Worm (Caenorhabditis elegans): ENCODE measurements around the gene ZC487.1.

Gene ZC487.1

DNA sequence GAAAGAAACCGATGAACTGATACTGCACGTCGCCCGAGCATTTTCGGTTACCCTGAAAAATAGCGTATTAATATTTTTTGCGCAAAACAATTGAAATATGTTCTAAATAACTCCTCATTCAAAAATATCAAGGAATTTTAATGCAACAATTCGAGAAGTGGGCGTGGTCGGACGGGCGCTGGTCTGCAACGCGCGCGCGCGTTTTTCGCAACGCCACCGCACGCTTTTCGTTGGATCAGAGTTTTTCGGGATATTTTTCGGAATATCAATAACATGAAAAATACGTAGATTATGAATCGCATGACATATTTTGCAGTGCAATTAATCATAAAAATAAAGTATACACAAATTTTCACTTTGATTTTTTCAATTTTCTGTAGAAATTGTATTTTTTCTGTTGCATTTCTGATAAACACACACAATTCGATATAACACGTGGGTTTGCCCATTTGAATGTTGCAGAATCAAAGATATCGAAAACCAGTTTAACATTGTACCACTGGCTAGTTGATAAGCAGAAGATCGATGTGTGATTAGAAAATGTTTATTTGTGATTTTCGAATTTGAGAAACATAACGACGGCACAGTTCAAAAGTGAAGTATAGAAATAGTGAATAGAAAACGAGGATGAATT, 18.2 kb upstream of the ZC487.1 start, which contains the start of gene dlst-1:
Gene dlst-1, minus strand, starts transcription at position 52 of the 634 bp plus-strand sequence.
- no peak for TF ChIP-seq unc-62 (GFP tag; optimal IDR thresholded peaks at IDR 0.05)

DNA sequence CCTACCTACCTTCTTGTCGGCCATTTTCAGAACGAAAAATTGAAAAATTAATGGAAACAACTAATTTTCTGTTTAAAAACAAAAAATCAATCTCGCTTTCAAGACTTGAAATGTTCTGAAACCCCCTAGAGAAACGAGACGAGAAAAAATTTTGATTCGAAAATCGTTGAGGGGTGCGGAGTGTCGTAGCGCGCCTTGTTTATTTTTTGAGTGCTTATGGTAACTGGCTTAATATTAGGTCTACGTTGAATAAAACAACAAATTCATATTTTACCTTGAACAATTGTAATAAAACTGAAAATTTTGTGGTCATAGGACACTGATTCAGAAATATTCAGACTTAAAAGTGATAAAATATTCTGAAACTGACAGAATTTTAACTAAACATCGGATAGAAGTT, 16.9 kb upstream of the ZC487.1 start, which contains the start of gene sna-1:
Gene sna-1, minus strand, starts transcription at position 218 of the 400 bp plus-strand sequence.
- TF ChIP-seq unc-62 (GFP tag; optimal IDR thresholded peaks at IDR 0.05): no peak

DNA sequence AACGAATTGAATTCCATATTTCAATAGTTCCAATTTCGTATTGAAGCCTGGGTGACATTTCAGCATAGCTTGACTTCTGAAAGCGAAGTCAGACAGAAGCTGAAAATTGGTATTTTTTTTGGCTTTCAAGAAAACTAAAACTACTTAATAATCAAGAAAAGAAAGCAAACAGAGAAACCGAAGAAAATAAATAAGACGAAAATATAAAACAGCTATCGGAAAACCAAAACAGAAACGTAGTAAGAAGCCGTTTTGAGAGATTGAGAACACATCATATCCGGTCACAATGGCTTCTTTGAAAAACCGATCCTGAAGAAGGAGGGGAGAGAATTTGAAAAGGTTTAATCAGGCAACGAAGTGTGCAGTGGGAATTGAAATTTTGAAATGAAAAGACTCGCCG, 9.1 kb upstream of the ZC487.1 start, which contains the start of gene srg-30:
Gene srg-30, minus strand, starts transcription at position 101 of the 400 bp plus-strand sequence.
- TF ChIP-seq unc-62 (GFP tag; optimal IDR thresholded peaks at IDR 0.05): no peak

DNA sequence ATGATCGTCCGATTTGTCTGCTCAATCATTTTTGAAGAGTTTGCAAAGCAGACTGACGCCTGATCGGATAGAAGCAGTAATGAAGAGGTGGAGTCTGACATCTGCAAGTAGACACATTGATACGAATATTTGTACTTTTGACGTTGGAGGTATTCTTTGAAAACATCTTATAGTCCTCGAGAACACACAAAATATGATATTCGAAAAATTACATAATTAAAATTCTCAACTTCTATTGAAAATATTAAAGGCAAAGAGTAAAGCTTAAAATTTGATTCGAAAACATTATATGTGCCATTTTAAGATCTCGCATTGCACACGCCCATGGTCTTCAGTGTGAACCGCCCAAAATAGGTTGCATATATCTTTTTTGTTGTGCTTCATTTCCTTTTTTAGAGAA, 4.9 kb upstream of the ZC487.1 start, which contains the start of gene ZC487.2:
Gene ZC487.2, minus strand, starts transcription at position 101 of the 400 bp plus-strand sequence.
- no peak for TF ChIP-seq unc-62 (GFP tag; optimal IDR thresholded peaks at IDR 0.05)

DNA sequence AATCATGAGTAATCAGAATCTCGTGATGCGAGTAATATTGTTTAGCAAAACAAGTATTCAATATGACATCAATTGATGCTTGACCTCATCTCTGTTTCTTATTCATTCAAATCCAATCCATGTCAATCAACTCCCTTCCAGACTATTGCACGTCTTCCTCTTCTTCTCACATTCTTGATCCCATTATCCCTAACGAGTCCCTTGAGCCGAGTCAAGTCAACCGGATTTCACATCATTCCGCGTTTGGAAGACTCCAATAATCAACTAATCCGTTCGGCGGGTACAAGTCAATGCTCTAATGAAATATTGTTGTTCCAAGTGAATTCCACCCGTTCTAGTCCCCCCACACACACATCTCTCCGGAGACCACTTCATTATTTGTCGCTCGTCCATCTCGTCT, 1.0 kb upstream of the ZC487.1 start:
- no peak for TF ChIP-seq unc-62 (GFP tag; optimal IDR thresholded peaks at IDR 0.05)

DNA sequence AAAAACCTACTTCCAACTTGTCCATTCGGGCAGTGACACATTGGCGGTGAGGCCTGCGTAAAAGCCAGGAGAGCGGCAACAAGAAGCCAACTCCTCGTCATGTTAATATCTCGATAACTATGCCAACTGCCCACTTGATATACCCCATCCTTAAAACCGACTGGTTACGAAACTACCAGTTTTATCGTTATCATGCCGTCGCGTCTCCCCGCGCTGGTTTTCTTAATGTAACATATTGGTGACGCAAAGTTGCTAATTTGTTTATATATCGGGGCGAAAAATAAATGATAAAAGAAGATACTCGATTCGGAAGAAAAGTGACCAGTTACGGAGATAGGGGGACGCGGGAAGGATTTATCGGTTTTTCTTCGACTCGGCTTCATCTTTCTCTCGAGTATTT, 4.3 kb downstream of the ZC487.1 start, which contains the start of gene grl-9:
Gene grl-9, minus strand, starts transcription at position 101 of the 400 bp plus-strand sequence.
- TF ChIP-seq unc-62 (GFP tag; optimal IDR thresholded peaks at IDR 0.05): no peak

DNA sequence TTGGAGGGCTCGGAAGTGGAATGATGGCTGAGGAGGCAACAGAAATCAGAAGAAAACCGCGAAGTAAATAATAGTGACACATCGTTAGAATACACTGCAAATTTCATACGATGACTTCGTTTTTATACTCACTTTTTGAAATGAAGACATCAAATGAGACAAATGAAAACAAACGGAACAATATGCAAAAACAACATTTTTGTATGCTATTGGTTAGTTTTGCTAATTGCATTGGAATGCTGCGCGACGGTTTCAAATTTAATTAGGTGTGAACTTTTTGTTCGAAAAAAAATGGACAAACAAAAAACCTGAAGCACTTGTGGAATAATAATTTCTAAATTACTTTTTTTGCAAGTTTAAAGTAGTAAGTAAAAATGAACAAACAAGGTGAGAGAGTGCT, 5.7 kb downstream of the ZC487.1 start, which contains the start of gene grl-8:
Gene grl-8, minus strand, starts transcription at position 101 of the 400 bp plus-strand sequence.
- no peak for TF ChIP-seq unc-62 (GFP tag; optimal IDR thresholded peaks at IDR 0.05)

DNA sequence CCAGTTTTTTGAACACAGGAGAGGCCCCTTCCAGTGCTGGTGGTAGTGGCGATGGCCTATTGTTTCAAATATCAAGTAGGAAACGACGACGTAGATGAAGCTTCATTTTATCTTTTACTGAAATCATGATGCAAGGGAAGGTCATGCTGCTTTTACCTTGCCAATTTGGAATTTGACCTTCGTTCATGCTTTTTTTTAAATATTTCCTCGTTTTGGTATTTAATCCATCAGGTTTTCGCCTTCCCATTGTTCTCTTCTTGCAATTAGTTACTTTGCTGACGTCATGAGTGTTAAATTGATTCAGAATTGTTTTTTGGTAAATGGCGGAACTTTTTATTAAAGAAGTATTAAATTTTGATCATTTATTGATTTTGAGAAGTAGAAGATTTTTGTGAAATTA, 8.8 kb downstream of the ZC487.1 start:
- TF ChIP-seq unc-62 (GFP tag; optimal IDR thresholded peaks at IDR 0.05): no peak

DNA sequence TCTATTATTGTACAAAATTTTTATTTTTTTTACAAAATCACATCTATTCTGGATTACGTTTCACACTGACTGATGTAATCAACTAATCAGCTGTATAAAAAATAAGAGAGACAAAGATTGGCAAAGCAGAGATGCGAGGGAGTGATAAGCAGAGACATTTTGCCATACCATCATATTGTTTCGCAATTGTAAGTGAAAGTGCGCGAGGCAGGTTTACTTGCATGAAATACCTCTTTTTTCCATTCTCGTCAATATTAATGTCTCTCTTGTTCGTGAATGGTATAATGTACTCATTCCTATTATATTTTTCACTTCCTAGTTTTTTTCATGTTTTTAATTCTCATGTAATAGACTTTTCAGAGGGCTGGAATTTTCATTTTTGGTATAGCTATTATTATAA, 9.6 kb downstream of the ZC487.1 start:
- TF ChIP-seq unc-62 (GFP tag; optimal IDR thresholded peaks at IDR 0.05): no peak

DNA sequence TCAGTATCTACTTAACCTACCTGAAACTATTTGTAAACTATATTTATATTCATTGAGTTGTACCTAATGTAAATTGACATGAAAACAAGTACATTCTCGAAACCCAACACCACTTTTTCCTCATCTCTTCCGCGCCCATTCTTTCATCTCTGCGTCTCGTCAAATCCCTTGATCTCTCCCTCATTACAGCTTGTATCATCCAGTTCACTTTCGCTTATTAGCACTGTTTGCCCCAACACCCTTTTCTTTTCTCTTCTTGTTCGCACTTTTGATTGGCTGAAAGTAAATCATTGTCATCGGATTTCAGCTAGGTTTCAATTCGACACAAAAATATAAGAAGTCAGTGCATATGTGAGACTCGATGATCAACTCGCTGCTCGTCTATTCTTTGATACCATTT, 17.5 kb downstream of the ZC487.1 start, which contains the start of gene T25F10.3:
Gene T25F10.3, plus strand, starts transcription at position 308 of the 400 bp plus-strand sequence.
- no peak for TF ChIP-seq unc-62 (GFP tag; optimal IDR thresholded peaks at IDR 0.05)

DNA sequence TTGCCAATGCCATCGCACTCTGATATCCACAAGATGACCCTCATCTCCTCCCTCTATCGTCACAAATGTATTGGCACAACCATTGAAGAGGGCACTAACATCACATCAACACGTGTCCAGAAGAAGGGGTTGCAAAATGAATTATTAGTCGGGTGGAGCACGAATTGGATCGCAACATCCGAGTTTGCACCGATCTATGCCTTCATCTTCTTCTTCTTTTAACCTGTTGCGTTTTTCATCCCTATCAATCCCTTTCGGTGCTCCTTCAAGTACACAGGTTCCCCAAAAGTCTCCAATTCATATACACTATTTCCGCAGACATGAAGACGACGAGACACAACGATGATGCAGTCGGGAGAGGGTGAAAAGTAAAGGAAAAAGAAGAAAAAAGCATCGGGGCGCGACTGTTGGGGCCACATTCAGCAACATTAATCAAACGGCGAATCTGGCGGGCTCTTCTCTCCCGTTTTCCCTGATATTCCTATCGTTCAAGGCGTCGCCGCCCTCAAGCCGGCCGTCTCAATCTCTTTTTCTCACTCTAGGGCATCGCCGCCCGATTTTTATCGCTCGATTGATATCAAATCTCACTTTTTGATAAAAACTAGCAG, 24.3 kb downstream of the ZC487.1 start:
- TF ChIP-seq unc-62 (GFP tag; optimal IDR thresholded peaks at IDR 0.05): no peak

DNA sequence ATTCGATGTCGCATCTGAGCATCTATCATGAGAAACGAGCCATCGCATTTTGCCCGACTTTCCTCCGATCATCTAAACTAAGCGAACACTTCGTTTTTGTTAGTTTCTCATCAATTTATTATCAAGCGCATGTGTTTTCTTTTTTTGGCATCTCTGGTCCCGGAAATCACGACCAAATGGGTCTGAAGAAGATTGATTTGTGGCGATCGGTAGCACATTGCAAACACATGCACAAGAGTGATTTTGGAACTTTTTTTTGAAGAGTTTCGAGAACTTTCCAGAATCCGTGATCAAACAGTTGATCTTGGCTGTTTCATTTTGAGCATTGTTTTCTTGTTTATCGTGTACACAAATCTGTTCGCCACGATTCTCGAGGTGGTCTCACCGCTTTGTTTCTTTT, 25.9 kb downstream of the ZC487.1 start:
- TF ChIP-seq unc-62 (GFP tag; optimal IDR thresholded peaks at IDR 0.05): no peak

DNA sequence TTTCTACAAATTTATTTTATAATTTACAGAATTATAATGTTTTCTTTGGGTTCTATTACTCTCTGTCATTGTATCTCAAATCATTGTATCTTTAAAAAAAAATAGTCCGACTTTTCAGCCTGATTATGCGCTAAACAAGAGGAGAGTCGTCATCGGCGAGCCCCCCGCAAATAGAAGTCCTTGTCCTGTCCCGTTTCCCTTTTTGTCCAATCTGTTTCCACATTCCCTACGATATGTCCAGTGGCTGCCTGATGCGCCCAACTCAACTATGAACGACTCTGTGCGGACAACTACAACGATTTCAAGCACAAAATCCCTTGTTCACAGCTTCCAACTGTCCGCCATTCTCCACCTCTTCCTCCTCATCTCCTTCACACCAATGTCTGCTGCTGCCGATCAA, 30.7 kb downstream of the ZC487.1 start, which contains the start of gene dbl-1:
Gene dbl-1, plus strand, starts transcription at position 119 of the 400 bp plus-strand sequence.
- no peak for TF ChIP-seq unc-62 (GFP tag; optimal IDR thresholded peaks at IDR 0.05)

DNA sequence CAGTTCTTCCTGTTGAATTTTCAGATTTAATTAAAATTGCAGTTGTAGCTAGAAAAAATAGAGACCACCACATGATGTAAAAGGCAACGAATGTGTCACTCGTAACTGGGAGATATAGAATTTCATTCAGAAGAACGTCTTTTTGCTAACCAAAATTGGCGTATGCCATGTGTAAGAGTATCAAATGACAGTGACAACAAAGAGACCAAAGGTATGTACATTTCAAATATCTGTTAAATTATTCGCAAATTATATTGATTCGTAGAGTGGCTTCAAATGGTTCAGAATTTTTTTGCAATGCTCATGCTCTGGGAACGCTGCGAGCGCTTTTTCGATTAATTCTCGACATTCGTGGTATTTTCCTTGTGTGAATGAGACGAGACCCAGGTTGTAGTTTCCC, 35.0 kb downstream of the ZC487.1 start, which contains the start of gene T25F10.4:
Gene T25F10.4, minus strand, starts transcription at position 101 of the 400 bp plus-strand sequence.
- no peak for TF ChIP-seq unc-62 (GFP tag; optimal IDR thresholded peaks at IDR 0.05)

DNA sequence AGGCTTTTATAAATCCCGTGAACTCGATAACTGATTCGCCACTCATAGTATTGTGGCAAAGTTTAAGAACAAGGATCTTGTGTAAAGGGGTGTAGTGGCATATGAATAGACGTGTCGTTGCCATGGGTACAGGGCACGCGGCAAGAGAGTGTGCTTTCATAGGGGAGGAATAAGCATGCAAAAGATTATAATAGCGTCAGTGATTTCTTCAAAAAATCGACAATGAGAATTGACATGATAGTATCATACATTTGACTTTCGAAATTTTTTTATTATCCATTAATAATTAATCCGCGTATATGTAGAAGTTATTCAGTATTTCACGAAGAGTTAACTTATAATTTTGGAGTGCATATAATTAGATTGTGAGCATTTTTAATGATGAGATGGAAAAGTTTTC, 37.6 kb downstream of the ZC487.1 start, which contains the start of gene bbs-8:
Gene bbs-8, minus strand, starts transcription at position 101 of the 400 bp plus-strand sequence.
- no peak for TF ChIP-seq unc-62 (GFP tag; optimal IDR thresholded peaks at IDR 0.05)

DNA sequence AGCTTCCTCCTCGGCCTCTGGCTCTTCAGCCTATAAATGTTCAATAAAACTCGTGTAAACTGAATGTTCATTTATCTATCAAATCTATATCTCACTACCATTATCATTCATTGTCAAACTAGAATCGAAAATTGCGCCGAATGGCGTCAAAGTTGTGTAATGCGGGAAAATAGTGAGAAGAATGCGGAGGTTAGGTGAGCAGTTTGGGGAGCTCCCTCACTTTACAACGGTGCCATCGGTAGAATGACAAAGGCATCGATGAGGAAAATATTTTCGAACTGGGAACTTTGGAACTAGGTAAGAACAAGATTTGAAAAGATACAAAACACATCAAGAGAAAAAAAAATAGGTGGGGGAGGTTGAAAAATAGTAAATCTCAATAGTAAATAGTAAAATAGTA, 40.3 kb downstream of the ZC487.1 start:
- TF ChIP-seq unc-62 (GFP tag; optimal IDR thresholded peaks at IDR 0.05): no peak

Data from whole organism, dauer.